Worm (Caenorhabditis elegans): ENCODE measurements around the gene F58F12.12.

DNA sequence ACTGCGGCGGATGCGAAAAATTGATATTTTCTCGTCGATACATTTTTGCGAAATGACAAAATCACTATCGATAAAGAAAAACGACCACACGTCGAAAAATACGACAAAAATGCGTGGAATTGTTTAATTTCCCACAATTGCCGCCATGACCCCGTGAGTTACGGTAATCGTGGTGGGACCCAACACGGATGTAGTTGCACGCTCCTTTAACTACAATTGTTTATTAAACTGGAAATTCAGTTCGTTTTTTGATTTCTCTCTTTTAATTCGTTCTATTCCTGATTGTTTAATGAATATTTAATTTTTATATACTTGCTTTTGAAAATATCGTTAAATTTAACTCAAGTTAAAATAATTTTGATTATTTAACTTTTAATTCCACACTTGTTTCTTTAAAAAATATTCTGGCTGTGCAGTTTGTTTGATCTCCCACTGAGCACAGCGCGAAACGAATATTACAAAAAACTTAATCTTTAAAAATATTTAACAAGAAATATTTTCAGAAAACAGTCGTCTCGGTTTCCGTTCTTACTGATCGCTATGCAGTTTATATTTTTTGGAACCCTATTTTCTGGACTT is 15.6 kb upstream of the F58F12.12 start, which contains the start of the genes ani-2 and clec-88:
- TF ChIP-seq nhr-77 (tag; optimal IDR thresholded peaks at IDR 0.05) (no peak), nhr-28 (tag; optimal IDR thresholded peaks at IDR 0.05) (no peak), unc-39 (tag; optimal IDR thresholded peaks at IDR 0.05) (no peak), nhr-11 (tag; optimal IDR thresholded peaks at IDR 0.05) (no peak)
